Fruit fly (Drosophila melanogaster) whole organism: ENCODE measurements around the gene CG4462.

ENCODE experiments used
- pan ChIP-seq: fragments of >200 bp; optimal IDR thresholded peaks from 2 replicates; lab custom pipeline; 2017
- usp ChIP-seq: fragments of >200 bp; optimal IDR thresholded peaks from 2 replicates; lab custom pipeline; 2017; ENCODE audit warnings: missing biosample characterization, missing genetic modification characterization, mixed read lengths

- TF ChIP-seq pan (lab: Kevin White, UChicago) (no peak), usp (GFP tag; lab: Kevin White, UChicago) (no peak)
Observed at dm6 chr3R:19924331-19924730, 840 bp downstream of the CG4462 start.
